Fruit fly (Drosophila melanogaster): Measurements from ENCODE around the gene CG5254.

- TF ChIP-seq Myc (optimal IDR thresholded peaks at IDR 0.05), result no peak
- TF ChIP-seq psq (optimal IDR thresholded peaks at IDR 0.05), result no peak
- TF ChIP-seq ttk (optimal IDR thresholded peaks at IDR 0.05), result no peak
- no peak for TF ChIP-seq Sin3A (optimal IDR thresholded peaks at IDR 0.05)
- TF ChIP-seq insv (optimal IDR thresholded peaks at IDR 0.05), result no peak
Observed at dm6 chrX:769639-770124, 19.5 kb downstream of the CG5254 start, which contains the start of gene fz3.
